Fruit fly (Drosophila melanogaster) S2 (cell line): ENCODE data around the gene CG4951.

Source experiments
- CG8478 ChIP-seq: fragments of >200 bp; optimal IDR thresholded peaks from 2 replicates; lab custom pipeline; 2018
- CTCF ChIP-seq, 2 experiments: fragments of >200 bp; optimal IDR thresholded peaks; 2 replicates each; lab custom pipeline; 2018

dm6 chr3R:27990651-27991050 is 36.7 kb upstream of the CG4951 start, which contains the start of gene CG4815:
- TF ChIP-seq CG8478 (lab: Kevin White, UChicago) (no peak), CTCF (optimal IDR thresholded peaks at IDR 0.05; lab: Kevin White, UChicago) (no peak)
